Worm (Caenorhabditis elegans) whole organism, midembryonic: ENCODE data around the gene cbp-1.

ENCODE experiments used
- flt-1 ChIP-seq: fragments of 200-800 bp; sonication (Bioruptor generic); IDR thresholded peaks from 2 replicates; pipeline ENCODE4 v1.3.6; 2022; ENCODE audit warnings: missing genetic modification characterization, missing compliant biosample characterization
- klf-2 ChIP-seq: fragments of 200-800 bp; sonication (Bioruptor generic); conservative IDR thresholded peaks from 2 replicates; pipeline ENCODE4 v1.3.6; 2022; ENCODE audit warnings: missing genetic modification reagents, missing genetic modification characterization, missing compliant biosample characterization
- ref-1 ChIP-seq: fragments of 200-800 bp; sonication (Bioruptor generic); conservative IDR thresholded peaks from 2 replicates; pipeline ENCODE4 v1.3.6; 2022; ENCODE audit warnings: missing genetic modification reagents, missing genetic modification characterization, missing compliant biosample characterization
- tab-1 ChIP-seq: fragments of 200-800 bp; sonication (Bioruptor generic); IDR thresholded peaks from 2 replicates; pipeline ENCODE4 v1.3.6; 2022; ENCODE audit warnings: missing genetic modification characterization, missing compliant biosample characterization

ce11 chrIII:9786776-9787175 lies 20.5 kb downstream of the cbp-1 start:
- TF ChIP-seq ref-1 = no peak
- no peak for TF ChIP-seq flt-1 (GFP tag; lab: Robert Waterston, UW)
- no peak for TF ChIP-seq tab-1 (GFP tag; lab: Robert Waterston, UW)
- TF ChIP-seq klf-2 (GFP tag; lab: Robert Waterston, UW) = no peak
